Worm (Caenorhabditis elegans) whole organism, L3 larva: Measurements from ENCODE around the gene C14A6.3.

Source experiments
- ZK546.5 ChIP-seq: sonication (generic microtip); optimal IDR thresholded peaks from 2 replicates; lab custom pipeline; 2017; ENCODE audit warnings: missing biosample characterization, missing genetic modification characterization
- aly-2 ChIP-seq: fragments of 150-350 bp; optimal IDR thresholded peaks from 2 replicates; lab custom pipeline; 2014; ENCODE audit warnings: missing biosample characterization, missing genetic modification characterization
- ama-1 ChIP-seq: fragments of 150-350 bp; optimal IDR thresholded peaks from 2 replicates; lab custom pipeline; 2018
- ceh-16 ChIP-seq: sonication (generic microtip); optimal IDR thresholded peaks from 2 replicates; lab custom pipeline; 2017; ENCODE audit warnings: missing biosample characterization, missing genetic modification characterization
- daf-12 ChIP-seq: fragments of 150-350 bp; optimal IDR thresholded peaks from 2 replicates; lab custom pipeline; 2014; ENCODE audit warnings: missing biosample characterization, missing genetic modification reagents, missing genetic modification characterization
- elt-1 ChIP-seq: fragments of 150-350 bp; optimal IDR thresholded peaks from 2 replicates; lab custom pipeline; 2014; ENCODE audit warnings: missing biosample characterization, missing genetic modification characterization
- elt-2 ChIP-seq: sonication (generic microtip); optimal IDR thresholded peaks from 2 replicates; lab custom pipeline; 2016; ENCODE audit warnings: missing genetic modification reagents, mild to moderate bottlenecking, missing genetic modification characterization, missing compliant biosample characterization
- eor-1 ChIP-seq, 2 experiments: fragments of 150-350 bp; optimal IDR thresholded peaks; 2 replicates each; lab custom pipeline; 2014 to 2018; ENCODE audit warnings: missing biosample characterization in 2 of 2, missing genetic modification characterization in 2 of 2
- fkh-10 ChIP-seq: sonication (generic microtip); optimal IDR thresholded peaks from 2 replicates; lab custom pipeline; 2017; ENCODE audit warnings: missing biosample characterization, missing genetic modification reagents, missing genetic modification characterization
- jun-1 ChIP-seq: fragments of 150-350 bp; optimal IDR thresholded peaks from 2 replicates; lab custom pipeline; 2014; ENCODE audit warnings: missing biosample characterization, missing genetic modification reagents, missing genetic modification characterization
- lin-15B ChIP-seq: fragments of 150-350 bp; optimal IDR thresholded peaks from 2 replicates; lab custom pipeline; 2014; ENCODE audit warnings: missing biosample characterization, missing genetic modification characterization
- lin-39 ChIP-seq: fragments of 150-350 bp; optimal IDR thresholded peaks from 2 replicates; lab custom pipeline; 2018; ENCODE audit warnings: missing biosample characterization, missing genetic modification reagents, missing genetic modification characterization
- lsy-12 ChIP-seq: sonication (generic microtip); optimal IDR thresholded peaks from 2 replicates; lab custom pipeline; 2016; ENCODE audit warnings: mild to moderate bottlenecking, missing genetic modification characterization, missing compliant biosample characterization
- nfya-1 ChIP-seq: sonication (generic microtip); optimal IDR thresholded peaks from 2 replicates; lab custom pipeline; 2017; ENCODE audit warnings: missing genetic modification characterization, mild to moderate bottlenecking, missing compliant biosample characterization, antibody characterized with exemption, moderate library complexity; ENCODE audit not compliant: insufficient read depth
- nhr-12 ChIP-seq: fragments of 150-350 bp; optimal IDR thresholded peaks from 2 replicates; lab custom pipeline; 2014; ENCODE audit warnings: missing biosample characterization, missing genetic modification characterization
- nhr-23 ChIP-seq: fragments of 150-350 bp; optimal IDR thresholded peaks from 2 replicates; lab custom pipeline; 2014; ENCODE audit warnings: missing biosample characterization, missing genetic modification reagents, missing genetic modification characterization
- nhr-25 ChIP-seq: sonication (generic microtip); optimal IDR thresholded peaks from 2 replicates; lab custom pipeline; 2017; ENCODE audit warnings: missing biosample characterization, missing genetic modification characterization
- nhr-43 ChIP-seq: sonication (generic microtip); optimal IDR thresholded peaks from 2 replicates; lab custom pipeline; 2016; ENCODE audit warnings: mild to moderate bottlenecking, missing genetic modification characterization, missing compliant biosample characterization; ENCODE audit not compliant: poor library complexity, severe bottlenecking
- nhr-76 ChIP-seq: fragments of 150-350 bp; sonication (generic microtip); optimal IDR thresholded peaks from 5 replicates; lab custom pipeline; 2014; ENCODE audit warnings: missing biosample characterization, missing genetic modification characterization
- nhr-77 ChIP-seq: fragments of 150-350 bp; optimal IDR thresholded peaks from 2 replicates; lab custom pipeline; 2014; ENCODE audit warnings: missing biosample characterization, missing genetic modification characterization
- pha-4 ChIP-seq: fragments of 150-350 bp; optimal IDR thresholded peaks from 2 replicates; lab custom pipeline; 2014; ENCODE audit warnings: missing biosample characterization, missing genetic modification reagents, missing genetic modification characterization
- pqm-1 ChIP-seq: fragments of 150-350 bp; optimal IDR thresholded peaks from 2 replicates; lab custom pipeline; 2017; ENCODE audit warnings: missing biosample characterization, missing genetic modification characterization, inconsistent platforms
- sea-2 ChIP-seq: fragments of 150-350 bp; sonication (generic microtip); optimal IDR thresholded peaks from 4 replicates; lab custom pipeline; 2014; ENCODE audit warnings: missing biosample characterization, missing genetic modification reagents, missing genetic modification characterization
- skn-1 ChIP-seq: fragments of 150-350 bp; optimal IDR thresholded peaks from 2 replicates; lab custom pipeline; 2014; ENCODE audit warnings: missing biosample characterization, missing genetic modification characterization
- snpc-4 ChIP-seq: fragments of 150-350 bp; optimal IDR thresholded peaks from 2 replicates; lab custom pipeline; 2014; ENCODE audit warnings: missing biosample characterization, missing genetic modification characterization
- tbx-2 ChIP-seq: sonication (generic microtip); optimal IDR thresholded peaks from 2 replicates; lab custom pipeline; 2016; ENCODE audit warnings: mild to moderate bottlenecking, missing genetic modification characterization, missing compliant biosample characterization
- zag-1 ChIP-seq: fragments of 150-350 bp; optimal IDR thresholded peaks from 2 replicates; lab custom pipeline; 2014; ENCODE audit warnings: missing biosample characterization, missing genetic modification characterization
- ztf-4 ChIP-seq: fragments of 150-350 bp; optimal IDR thresholded peaks from 2 replicates; lab custom pipeline; 2014; ENCODE audit warnings: missing biosample characterization, missing genetic modification characterization

C14A6.3 gene

ce11 chrV:18188328-18188727, 42.2 kb downstream of the C14A6.3 start, which contains the start of gene clec-245:
Gene clec-245, minus strand, starts transcription at chrV:18188428.
- TF ChIP-seq elt-1 (tag; lab: Kevin White, UChicago) (no peak), lsy-12 (tag; lab: Kevin White, UChicago) (no peak), fkh-10 (GFP tag; lab: Kevin White, UChicago) (no peak), sea-2 (GFP tag; lab: Kevin White, UChicago) (no peak), nhr-77 (tag; lab: Kevin White, UChicago) (no peak), daf-12 (tag; lab: Kevin White, UChicago) (no peak), snpc-4 (tag; lab: Kevin White, UChicago) (no peak)

ce11 chrV:18189181-18189580, 43.0 kb downstream of the C14A6.3 start, which contains the start of gene clec-246:
Gene clec-246, plus strand, starts transcription at chrV:18189481.
- TF ChIP-seq tbx-2 (tag; lab: Kevin White, UChicago) (no peak), nhr-76 (tag; lab: Kevin White, UChicago) (no peak), nhr-43 (tag; lab: Kevin White, UChicago) (no peak), nfya-1 (tag; lab: Kevin White, UChicago) (no peak), ztf-4 (tag; lab: Kevin White, UChicago) (no peak), nhr-77 (tag; lab: Kevin White, UChicago) (no peak), pha-4 (tag; lab: Kevin White, UChicago) (no peak)

- TF ChIP-seq lin-15B (tag; lab: Kevin White, UChicago) = no peak
- TF ChIP-seq nhr-12 (tag; lab: Kevin White, UChicago) = no peak
- TF ChIP-seq elt-2 = peak; percentile 79
- TF ChIP-seq nhr-77 (tag; lab: Kevin White, UChicago) = no peak
- no peak for TF ChIP-seq nhr-43 (tag; lab: Kevin White, UChicago)
- no peak for TF ChIP-seq skn-1 (tag; lab: Kevin White, UChicago)
- no peak for TF ChIP-seq zag-1 (tag; lab: Kevin White, UChicago)
- TF ChIP-seq ztf-4 (tag; lab: Kevin White, UChicago) = no peak
- TF ChIP-seq aly-2 (tag; lab: Kevin White, UChicago) = no peak
- no peak for TF ChIP-seq sea-2 (GFP tag; lab: Kevin White, UChicago)
- TF ChIP-seq jun-1 (tag; lab: Kevin White, UChicago) = peak; percentile 1
- no peak for TF ChIP-seq lin-39 (tag; lab: Kevin White, UChicago)
- no peak for TF ChIP-seq nhr-76 (tag; lab: Kevin White, UChicago)
- TF ChIP-seq eor-1 (tag; optimal IDR thresholded peaks at IDR 0.05; lab: Kevin White, UChicago) = no peak
- peak; percentile 31 for TF ChIP-seq pqm-1 (tag; lab: Kevin White, UChicago)
- TF ChIP-seq ZK546.5 (tag; lab: Kevin White, UChicago) = no peak
Observed at ce11 chrV:18191128-18191527, 45.0 kb downstream of the C14A6.3 start, which contains the start of gene clec-42. Gene clec-42, plus strand, starts transcription at chrV:18191412.

- TF ChIP-seq nhr-77 (tag; lab: Kevin White, UChicago) (no peak), ceh-16 (no peak), nhr-25 (tag; lab: Kevin White, UChicago) (no peak), nhr-23 (tag; lab: Kevin White, UChicago) (no peak), ama-1 (lab: Kevin White, UChicago) (no peak), nhr-43 (tag; lab: Kevin White, UChicago) (no peak)
Observed at ce11 chrV:18195006-18195405, 48.8 kb downstream of the C14A6.3 start, which contains the start of gene F16H6.3. Gene F16H6.3, plus strand, starts transcription at chrV:18195306.
